Fruit fly (Drosophila melanogaster) whole organism, prepupa: ENCODE results near the gene CG3009.

Source experiments
- CG15336 ChIP-seq: fragments of 200-800 bp; sonication (Bioruptor generic); IDR thresholded peaks from 2 replicates; pipeline ENCODE4 v1.3.6; 2022; ENCODE audit warnings: missing biosample characterization, missing genetic modification characterization
- CG1621 ChIP-seq: fragments of 200-800 bp; sonication (Bioruptor generic); optimal IDR thresholded peaks from 3 replicates; lab custom pipeline; 2018; ENCODE audit warnings: missing biosample characterization, mild to moderate bottlenecking, missing genetic modification characterization
- CG16779 ChIP-seq: fragments of 200-800 bp; sonication (Bioruptor generic); optimal IDR thresholded peaks from 3 replicates; lab custom pipeline; 2017; ENCODE audit warnings: missing biosample characterization, mild to moderate bottlenecking, missing genetic modification characterization
- CG31627 ChIP-seq: fragments of 200-800 bp; sonication (Bioruptor generic); optimal IDR thresholded peaks from 3 replicates; lab custom pipeline; 2016; ENCODE audit warnings: missing biosample characterization, missing genetic modification characterization
- CG6792 ChIP-seq: fragments of 200-800 bp; sonication (Bioruptor generic); optimal IDR thresholded peaks from 3 replicates; lab custom pipeline; 2016; ENCODE audit warnings: missing biosample characterization, missing genetic modification characterization
- CG6808 ChIP-seq: fragments of 200-800 bp; sonication (Bioruptor generic); optimal IDR thresholded peaks from 3 replicates; lab custom pipeline; 2017; ENCODE audit warnings: missing biosample characterization, missing genetic modification characterization, mild to moderate bottlenecking, moderate library complexity, missing genetic modification reagents
- CG7368 ChIP-seq: fragments of 200-800 bp; sonication (Bioruptor generic); optimal IDR thresholded peaks from 3 replicates; lab custom pipeline; 2016; ENCODE audit warnings: missing biosample characterization, missing genetic modification characterization
- CG8319 ChIP-seq: fragments of 200-800 bp; sonication (Bioruptor generic); optimal IDR thresholded peaks from 3 replicates; lab custom pipeline; 2016; ENCODE audit warnings: missing biosample characterization, missing genetic modification characterization
- CG8632 ChIP-seq: fragments of 200-800 bp; sonication (Bioruptor generic); optimal IDR thresholded peaks from 3 replicates; lab custom pipeline; 2016; ENCODE audit warnings: missing biosample characterization, missing genetic modification characterization
- CG9139 ChIP-seq: fragments of 200-800 bp; sonication (Bioruptor generic); optimal IDR thresholded peaks from 3 replicates; lab custom pipeline; 2017; ENCODE audit warnings: missing biosample characterization, mild to moderate bottlenecking, missing genetic modification characterization
- Eip78C ChIP-seq: fragments of 200-800 bp; sonication (Bioruptor generic); peaks from one replicate; lab custom pipeline; 2016; ENCODE audit warnings: missing biosample characterization, missing genetic modification characterization
- Eip93F ChIP-seq: fragments of 200-800 bp; sonication (Bioruptor generic); optimal IDR thresholded peaks from 2 replicates; lab custom pipeline; 2016; ENCODE audit warnings: missing biosample characterization, mild to moderate bottlenecking, missing genetic modification characterization
- Ets96B ChIP-seq: fragments of 200-800 bp; optimal IDR thresholded peaks from 2 replicates; lab custom pipeline; 2019; ENCODE audit warnings: missing biosample characterization, mild to moderate bottlenecking, missing genetic modification characterization, moderate library complexity
- Hr38 ChIP-seq: sonication (Bioruptor generic); optimal IDR thresholded peaks from 2 replicates; lab custom pipeline; 2016; ENCODE audit warnings: missing biosample characterization, missing genetic modification characterization
- Hr4 ChIP-seq: fragments of 200-800 bp; sonication (Bioruptor generic); optimal IDR thresholded peaks from 3 replicates; lab custom pipeline; 2016; ENCODE audit warnings: missing biosample characterization, missing genetic modification characterization
- Met ChIP-seq: fragments of 200-800 bp; sonication (Bioruptor generic); optimal IDR thresholded peaks from 3 replicates; lab custom pipeline; 2016; ENCODE audit warnings: missing biosample characterization, missing genetic modification characterization
- OdsH ChIP-seq: fragments of 200-800 bp; sonication (Bioruptor generic); optimal IDR thresholded peaks from 3 replicates; lab custom pipeline; 2016; ENCODE audit warnings: missing biosample characterization, missing genetic modification characterization
- Sox102F ChIP-seq: fragments of 200-800 bp; sonication (Bioruptor generic); optimal IDR thresholded peaks from 2 replicates; lab custom pipeline; 2016; ENCODE audit warnings: missing biosample characterization, mild to moderate bottlenecking, missing genetic modification characterization
- Sox14 ChIP-seq: fragments of 200-800 bp; sonication (Bioruptor generic); optimal IDR thresholded peaks from 3 replicates; lab custom pipeline; 2016; ENCODE audit warnings: missing biosample characterization, missing genetic modification characterization
- cyc ChIP-seq: fragments of 200-800 bp; sonication (Bioruptor generic); optimal IDR thresholded peaks from 3 replicates; lab custom pipeline; 2016; ENCODE audit warnings: missing biosample characterization, missing genetic modification characterization
- dac ChIP-seq: fragments of 200-800 bp; sonication (Bioruptor generic); optimal IDR thresholded peaks from 2 replicates; lab custom pipeline; 2017; ENCODE audit warnings: missing biosample characterization, mild to moderate bottlenecking, missing genetic modification characterization
- dsx ChIP-seq: fragments of 200-800 bp; optimal IDR thresholded peaks from 3 replicates; lab custom pipeline; 2019; ENCODE audit warnings: missing biosample characterization, mild to moderate bottlenecking, missing genetic modification characterization, moderate library complexity; ENCODE audit not compliant: poor library complexity, severe bottlenecking
- esn ChIP-seq: fragments of 200-800 bp; sonication (Bioruptor generic); optimal IDR thresholded peaks from 2 replicates; lab custom pipeline; 2016; ENCODE audit warnings: missing biosample characterization, mild to moderate bottlenecking, missing genetic modification characterization, moderate library complexity
- fd59A ChIP-seq: fragments of 200-800 bp; sonication (Bioruptor generic); optimal IDR thresholded peaks from 2 replicates; lab custom pipeline; 2017; ENCODE audit warnings: missing biosample characterization, mild to moderate bottlenecking, missing genetic modification characterization, missing genetic modification reagents
- fd85E ChIP-seq: fragments of 200-800 bp; sonication (Bioruptor generic); optimal IDR thresholded peaks from 3 replicates; lab custom pipeline; 2016; ENCODE audit warnings: missing biosample characterization, missing genetic modification characterization
- fkh ChIP-seq: fragments of 200-800 bp; sonication (Bioruptor generic); optimal IDR thresholded peaks from 3 replicates; lab custom pipeline; 2017; ENCODE audit warnings: missing biosample characterization, mild to moderate bottlenecking, missing genetic modification characterization, moderate library complexity
- net ChIP-seq: fragments of 200-800 bp; sonication (Bioruptor generic); optimal IDR thresholded peaks from 3 replicates; lab custom pipeline; 2016; ENCODE audit warnings: missing biosample characterization, missing genetic modification characterization
- pdm3 ChIP-seq: fragments of 200-800 bp; sonication (Bioruptor generic); optimal IDR thresholded peaks from 3 replicates; lab custom pipeline; 2016; ENCODE audit warnings: missing biosample characterization, missing genetic modification characterization
- spab ChIP-seq: fragments of 200-800 bp; sonication (Bioruptor generic); optimal IDR thresholded peaks from 2 replicates; lab custom pipeline; 2017; ENCODE audit warnings: missing biosample characterization, mild to moderate bottlenecking, missing genetic modification characterization, missing genetic modification reagents
- svp ChIP-seq: fragments of 200-800 bp; sonication (Bioruptor generic); peaks from one replicate; lab custom pipeline; 2016; ENCODE audit warnings: missing biosample characterization, missing genetic modification characterization
- vri ChIP-seq: fragments of 200-800 bp; sonication (Bioruptor generic); optimal IDR thresholded peaks from 3 replicates; lab custom pipeline; 2016; ENCODE audit warnings: missing biosample characterization, mild to moderate bottlenecking, missing genetic modification characterization

Gene CG3009

DNA sequence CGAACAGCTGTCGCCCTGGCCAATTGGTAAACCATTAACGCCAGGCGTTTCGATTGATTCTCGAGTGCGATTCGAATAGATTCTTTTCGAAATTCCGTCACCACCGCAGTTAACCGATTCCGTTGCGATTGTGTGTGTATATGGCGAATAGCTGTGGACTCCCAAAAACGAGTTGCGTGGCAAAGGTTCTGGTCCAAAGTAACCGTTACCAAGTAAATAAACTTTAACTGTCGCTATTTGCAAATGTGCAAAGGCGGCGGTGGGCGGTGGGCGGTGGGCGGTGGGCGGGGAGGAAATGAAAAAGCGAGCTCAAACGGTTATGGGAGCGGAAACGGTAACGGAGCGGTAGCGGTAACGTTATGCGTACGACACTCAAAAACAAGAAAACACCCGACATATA lies 22.6 kb downstream of the CG3009 start, which contains the start of gene CG3081:
Gene CG3081 (minus strand): TSS at position 101 of the 400 bp plus-strand sequence.
- TF ChIP-seq cyc, result no peak
- no peak for TF ChIP-seq CG7368 (GFP tag; lab: Kevin White, UChicago)
- TF ChIP-seq CG8319 (GFP tag; lab: Kevin White, UChicago), result no peak
- TF ChIP-seq CG15336 (GFP tag; lab: Robert Waterston, UW), result no peak
- TF ChIP-seq Ets96B, result no peak
- TF ChIP-seq CG6808 (GFP tag; lab: Kevin White, UChicago), result no peak
- TF ChIP-seq CG1621 (tag; lab: Kevin White, UChicago), result no peak
- no peak for TF ChIP-seq dac (GFP tag; lab: Kevin White, UChicago)

DNA sequence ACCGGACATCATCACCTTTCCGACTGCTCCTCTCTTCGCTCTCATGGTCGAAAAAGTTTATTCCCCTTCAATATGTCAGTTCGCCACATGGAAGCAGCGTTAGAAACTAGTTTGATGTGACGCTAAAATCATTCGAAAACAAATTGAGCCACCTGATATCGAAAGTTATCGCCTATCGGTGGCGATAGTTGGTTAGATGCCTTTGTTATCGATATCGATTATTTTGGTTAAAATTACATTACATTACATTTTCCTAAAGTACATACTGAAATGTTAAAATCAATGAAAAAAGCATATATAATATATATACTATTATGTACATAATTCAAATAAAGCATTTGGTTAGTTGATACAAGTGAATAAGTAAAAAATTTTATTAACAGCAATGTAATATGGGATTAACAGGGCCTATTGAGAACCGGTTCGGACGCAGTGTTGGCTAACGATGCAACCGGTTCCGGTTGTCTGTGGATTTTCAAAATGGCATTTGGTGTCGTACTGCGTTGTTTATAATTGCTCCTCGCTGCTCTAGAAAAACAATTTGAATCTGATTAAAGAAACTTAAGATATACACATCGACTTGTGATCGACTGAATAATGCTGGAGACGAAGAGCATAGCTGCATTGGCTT lies 30.5 kb downstream of the CG3009 start, which contains the start of the genes Alms1a and pon:
Gene Alms1a (minus strand): TSS at position 149 of the 631 bp plus-strand sequence.
Gene pon (plus strand): TSS at position 463 of the 631 bp plus-strand sequence.
- TF ChIP-seq CG6808 (GFP tag; lab: Kevin White, UChicago), result peak; percentile 46
- no peak for TF ChIP-seq fkh (GFP tag; lab: Kevin White, UChicago)
- no peak for TF ChIP-seq CG31627 (GFP tag; lab: Kevin White, UChicago)
- no peak for TF ChIP-seq CG8319 (GFP tag; lab: Kevin White, UChicago)
- TF ChIP-seq esn, result peak; percentile 15
- no peak for TF ChIP-seq Eip93F (GFP tag; lab: Kevin White, UChicago)
- no peak for TF ChIP-seq CG9139 (GFP tag; lab: Kevin White, UChicago)

DNA sequence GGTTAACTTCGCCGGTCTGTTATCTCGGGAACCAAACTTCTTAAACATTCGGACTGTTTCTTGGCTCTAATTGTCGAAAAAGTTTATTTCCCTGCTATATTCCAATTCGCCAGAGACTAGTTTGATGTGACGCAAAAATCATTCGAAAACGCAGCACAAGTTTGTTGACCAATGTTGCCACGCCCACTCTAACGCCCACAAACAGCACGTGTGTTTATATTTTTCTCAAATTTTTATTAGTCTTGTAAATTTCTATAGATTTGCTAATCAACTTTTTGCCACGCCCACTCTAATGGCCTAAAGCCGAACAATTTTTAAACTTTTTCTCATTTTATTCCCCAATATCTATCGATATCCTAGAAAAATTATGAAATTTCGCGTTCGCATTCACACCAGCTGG lies 35.7 kb downstream of the CG3009 start, which contains the start of gene Alms1b:
Gene Alms1b (minus strand): TSS at position 101 of the 400 bp plus-strand sequence.
- TF ChIP-seq fkh (GFP tag; lab: Kevin White, UChicago) (no peak), Sox14 (GFP tag; lab: Kevin White, UChicago) (no peak), CG6792 (GFP tag; lab: Kevin White, UChicago) (no peak), fd59A (GFP tag; lab: Kevin White, UChicago) (no peak), Met (GFP tag; lab: Kevin White, UChicago) (no peak), Eip78C (GFP tag; lab: Kevin White, UChicago) (no peak), pdm3 (no peak), Hr38 (no peak), OdsH (GFP tag; lab: Kevin White, UChicago) (no peak), fd85E (no peak), CG16779 (no peak), CG31627 (GFP tag; lab: Kevin White, UChicago) (no peak)

DNA sequence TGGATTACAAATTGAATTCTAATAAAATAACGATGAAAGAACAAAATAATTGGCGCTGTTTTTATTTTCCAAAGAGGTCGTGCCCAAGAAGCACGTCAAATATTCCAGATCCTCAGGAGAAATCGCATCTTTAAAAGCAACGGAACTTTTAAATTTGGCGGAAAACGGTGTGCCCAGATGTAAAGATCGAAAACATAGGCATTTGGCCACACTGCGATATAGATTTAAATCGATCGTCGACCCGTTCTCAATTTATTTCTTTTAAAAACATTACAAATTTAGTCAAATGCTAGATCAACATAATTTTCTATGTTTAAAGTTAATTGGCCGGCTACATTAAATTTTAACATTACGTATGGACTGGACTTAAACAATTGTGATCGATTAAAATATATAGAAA lies 39.3 kb downstream of the CG3009 start:
- no peak for TF ChIP-seq CG7368 (GFP tag; lab: Kevin White, UChicago)
- TF ChIP-seq Eip78C (GFP tag; lab: Kevin White, UChicago), result peak; percentile 40
- TF ChIP-seq, all 60 proteins: peak for 1

DNA sequence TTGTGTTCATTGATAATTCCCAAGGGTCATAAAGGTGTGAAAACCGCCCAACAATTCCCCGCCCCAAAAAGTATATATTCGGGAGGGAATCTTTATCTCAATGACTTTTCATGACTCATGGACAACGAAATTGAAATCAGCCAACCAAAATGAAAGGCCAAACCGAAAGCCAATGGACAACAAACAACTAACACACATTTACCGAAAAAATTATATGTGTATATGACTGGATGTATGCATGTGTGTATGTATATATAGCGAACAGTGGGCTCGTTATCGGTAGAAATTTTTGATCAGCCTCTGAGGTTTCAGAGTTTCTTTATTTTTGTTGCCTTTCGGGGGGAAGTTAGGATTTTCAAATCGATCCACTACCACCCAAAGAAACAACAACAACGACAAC lies 47.6 kb downstream of the CG3009 start:
- TF ChIP-seq svp (GFP tag; lab: Kevin White, UChicago) (peak; percentile 38), Sox102F (GFP tag; lab: Kevin White, UChicago) (no peak), dsx (GFP tag; lab: Kevin White, UChicago) (no peak), net (GFP tag; lab: Kevin White, UChicago) (no peak), spab (GFP tag; lab: Kevin White, UChicago) (no peak), CG8632 (no peak), vri (GFP tag; lab: Kevin White, UChicago) (peak; percentile 6), Hr4 (GFP tag; lab: Kevin White, UChicago) (no peak), Eip93F (GFP tag; lab: Kevin White, UChicago) (no peak)
